Fruit fly (Drosophila melanogaster) S2 (cell line): ENCODE data around the gene isoQC.
"Not testable (repeated sequence)": the region's sequence is repeated elsewhere in the genome, so short reads cannot be mapped to it uniquely, and the experiment has no call there.

ENCODE experiments used
- CG8478 ChIP-seq: fragments of >200 bp; optimal IDR thresholded peaks from 2 replicates; lab custom pipeline; 2018
- CTCF ChIP-seq, 2 experiments: fragments of >200 bp; optimal IDR thresholded peaks; 2 replicates each; lab custom pipeline; 2018

isoQC gene

DNA sequence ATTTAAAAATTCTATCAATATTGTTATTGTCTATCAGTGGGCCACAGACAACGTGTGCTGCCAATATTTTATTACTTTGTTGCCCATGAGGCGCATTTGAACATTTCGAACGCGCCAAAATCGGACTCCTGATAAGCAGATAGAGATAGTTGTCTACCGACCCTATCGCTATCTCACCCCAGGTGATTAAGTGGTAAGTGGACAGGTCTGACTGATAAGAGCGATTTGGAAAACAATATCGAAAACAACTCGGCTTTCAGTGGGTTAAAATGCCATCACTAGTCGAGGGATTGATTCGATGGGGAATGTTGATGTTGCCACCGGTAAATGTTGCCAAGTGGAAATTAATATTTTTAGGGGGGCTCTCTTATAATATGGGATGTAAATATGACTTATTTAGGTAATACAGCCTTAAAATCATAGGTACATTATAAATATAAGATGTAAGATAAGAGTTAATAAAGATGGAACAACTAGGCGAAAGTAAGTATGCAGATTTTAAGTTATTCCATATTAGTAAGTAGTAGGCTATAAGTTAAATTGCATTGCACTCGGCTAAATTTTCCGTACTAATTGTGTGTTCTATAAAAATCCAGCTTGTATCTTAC is 17.4 kb downstream of the isoQC start, which contains the start of gene ND-39:
Gene ND-39, plus strand, starts transcription at position 558 of the 608 bp plus-strand sequence.
- TF ChIP-seq CG8478 (lab: Kevin White, UChicago) (no peak), CTCF (optimal IDR thresholded peaks at IDR 0.05; lab: Kevin White, UChicago) (no peak)

DNA sequence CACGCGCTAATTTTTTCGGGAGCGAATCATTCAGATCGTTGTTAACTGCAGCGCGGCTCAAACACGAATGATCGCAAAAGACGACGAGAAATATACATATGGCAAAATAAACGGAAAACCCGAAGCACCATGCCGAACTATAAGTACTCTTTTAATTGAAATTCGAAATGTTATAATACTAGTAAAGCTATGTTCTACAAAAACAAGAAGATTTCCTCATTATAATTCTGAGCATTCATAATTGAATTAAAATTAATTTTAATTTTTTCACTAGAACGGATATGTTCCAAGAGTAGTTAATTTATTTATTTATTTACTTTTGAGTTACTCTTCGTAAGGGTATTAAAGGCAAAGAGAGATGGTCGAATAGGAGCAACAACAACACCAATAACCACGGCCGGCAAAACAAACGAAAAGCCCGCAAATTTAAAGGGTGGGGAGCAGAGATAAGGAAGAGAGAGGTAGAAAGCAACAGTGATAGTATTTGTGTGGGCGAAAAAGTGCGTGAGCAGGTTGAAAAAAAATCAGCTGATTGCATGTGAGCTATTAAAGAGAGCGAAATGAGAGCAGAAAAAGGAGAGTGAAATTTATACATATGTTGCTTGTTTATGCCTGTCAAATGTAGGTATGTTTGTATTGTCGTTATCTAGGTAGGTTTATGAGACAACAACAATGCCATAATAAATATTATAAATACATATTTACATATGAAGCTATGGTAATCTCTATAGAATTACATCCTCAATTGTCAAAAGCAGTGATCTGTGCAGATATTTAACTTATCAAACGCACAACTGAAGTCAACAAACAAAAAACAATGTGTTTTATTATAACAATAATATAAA is 19.4 kb downstream of the isoQC start:
- TF ChIP-seq CG8478 (lab: Kevin White, UChicago) = no peak
- no peak for TF ChIP-seq CTCF (optimal IDR thresholded peaks at IDR 0.05; lab: Kevin White, UChicago)

DNA sequence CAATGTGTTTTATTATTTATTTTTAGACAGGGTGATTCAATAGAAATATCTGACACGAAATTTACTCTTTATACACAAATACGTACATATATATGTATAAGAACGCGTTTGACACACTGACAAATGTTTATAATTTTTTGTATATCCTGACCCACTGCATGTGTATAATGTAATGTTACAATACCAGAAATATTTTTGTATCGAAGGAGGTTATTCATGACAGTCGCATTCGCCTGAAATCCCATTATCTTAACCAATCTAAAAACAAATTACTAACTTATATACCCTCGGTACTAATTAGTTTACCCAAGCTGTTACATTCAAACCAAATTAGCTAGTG is 20.0 kb downstream of the isoQC start:
- TF ChIP-seq CG8478 (lab: Kevin White, UChicago) = no peak
- no peak for TF ChIP-seq CTCF (optimal IDR thresholded peaks at IDR 0.05; lab: Kevin White, UChicago)

DNA sequence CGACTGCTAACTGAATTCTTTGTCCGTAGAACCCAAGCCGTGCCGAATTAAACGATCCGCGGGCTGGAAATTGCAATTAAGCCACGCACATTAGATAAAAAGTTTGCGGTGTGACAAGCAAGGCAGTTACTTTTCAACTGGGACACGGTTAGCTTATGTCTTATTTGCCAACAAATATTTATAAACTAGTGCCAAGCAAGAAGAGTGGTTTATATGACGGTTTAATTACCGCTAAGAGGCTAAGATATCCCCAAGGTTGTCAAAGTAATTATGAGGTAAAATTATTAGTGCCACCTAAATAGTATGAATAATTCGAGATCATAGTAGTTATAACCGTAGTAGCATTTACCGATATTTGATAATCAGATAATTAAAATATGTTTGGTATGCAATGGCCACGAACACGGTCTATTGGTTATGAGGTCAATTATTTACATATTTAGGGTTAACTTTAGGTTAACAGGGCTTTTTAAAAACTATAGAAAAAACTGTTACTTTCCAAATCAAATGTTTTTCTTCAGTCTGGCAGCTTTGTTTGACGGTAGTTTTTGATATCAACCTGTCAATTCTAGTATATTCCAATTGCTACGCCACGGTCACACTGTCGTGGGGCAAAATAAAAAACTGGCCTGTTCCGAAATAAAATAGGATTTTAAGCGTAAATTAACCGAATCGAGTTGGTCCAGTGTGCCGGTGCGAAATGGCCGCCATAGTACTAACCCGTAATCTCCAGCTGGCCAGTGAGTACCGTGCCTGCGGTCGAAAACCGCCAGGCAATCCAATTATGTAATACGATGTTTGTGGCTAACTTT is 20.7 kb downstream of the isoQC start, which contains the start of gene ZnT77C:
Gene ZnT77C, minus strand, starts transcription at position 142 of the 812 bp plus-strand sequence.
- TF ChIP-seq CG8478 (lab: Kevin White, UChicago) (no peak), CTCF (optimal IDR thresholded peaks at IDR 0.05; lab: Kevin White, UChicago) (peak in 1 of 2 experiments; percentile 27)

DNA sequence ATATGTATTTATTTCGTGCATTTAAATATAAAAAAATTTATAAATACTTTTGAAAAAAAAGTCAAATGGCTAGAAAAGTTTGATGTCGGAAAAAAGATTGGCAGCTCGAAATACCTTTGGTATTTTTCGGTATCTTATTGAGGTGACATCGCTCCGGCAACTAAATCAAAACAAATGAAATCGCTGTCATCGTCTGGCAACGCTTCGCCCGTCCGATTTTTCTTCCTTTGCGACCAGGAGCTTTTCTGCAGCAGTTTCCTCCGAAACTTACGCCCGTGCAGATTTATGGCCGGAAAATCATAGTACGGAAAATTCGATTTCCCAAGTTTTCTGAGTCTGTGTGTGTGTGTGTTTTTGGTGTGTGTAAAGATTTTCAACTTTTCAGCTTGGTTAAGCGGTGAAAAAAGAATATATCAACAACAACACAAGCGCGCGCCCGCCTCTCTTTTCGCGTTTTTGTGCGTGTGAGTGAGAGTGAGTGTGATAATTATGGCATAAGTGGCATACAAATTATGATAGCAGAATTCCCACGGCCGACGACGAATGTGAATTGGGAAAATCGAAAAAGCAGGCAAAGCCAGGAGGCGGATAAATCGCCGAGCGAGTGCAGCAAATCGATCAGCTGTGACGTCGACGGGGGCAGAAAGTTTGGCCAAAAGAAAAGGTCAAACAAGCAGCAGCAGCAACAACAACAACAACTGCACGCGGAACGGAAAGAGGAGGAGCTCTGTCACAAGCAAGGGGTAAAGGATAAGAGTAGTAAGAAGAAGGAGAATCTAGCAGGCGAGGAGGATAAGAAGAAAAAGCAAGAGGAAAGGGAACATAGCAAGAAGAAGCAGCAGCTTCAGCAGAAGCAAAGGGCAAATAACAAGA is 23.1 kb downstream of the isoQC start, which contains the start of gene CG32425:
Gene CG32425, plus strand, starts transcription at position 200 of the 873 bp plus-strand sequence.
- TF ChIP-seq CG8478 (lab: Kevin White, UChicago) (no peak), CTCF (optimal IDR thresholded peaks at IDR 0.05; lab: Kevin White, UChicago) (peak; percentile 14 to 39)

DNA sequence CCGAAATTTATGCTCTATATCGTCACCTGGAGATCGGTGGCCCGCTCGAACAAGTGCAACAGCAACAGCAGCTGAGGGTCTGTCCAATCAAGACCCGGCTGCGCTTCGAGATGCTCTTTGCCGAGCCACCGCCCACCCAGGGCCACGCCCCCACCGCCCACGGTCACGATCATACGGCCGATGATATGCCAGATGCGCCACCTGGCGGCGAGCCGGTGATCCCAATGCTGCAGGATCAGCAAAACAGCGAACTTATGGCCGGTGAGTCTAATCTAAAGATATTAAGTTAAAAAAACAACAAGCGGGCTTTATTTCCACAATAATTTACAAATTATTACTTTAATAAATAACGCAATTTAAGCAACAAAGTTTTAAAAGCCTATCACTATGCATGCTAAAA is 23.9 kb downstream of the isoQC start:
- no peak for TF ChIP-seq CG8478 (lab: Kevin White, UChicago)
- TF ChIP-seq CTCF (optimal IDR thresholded peaks at IDR 0.05; lab: Kevin White, UChicago) = peak; percentile 81 to 84

DNA sequence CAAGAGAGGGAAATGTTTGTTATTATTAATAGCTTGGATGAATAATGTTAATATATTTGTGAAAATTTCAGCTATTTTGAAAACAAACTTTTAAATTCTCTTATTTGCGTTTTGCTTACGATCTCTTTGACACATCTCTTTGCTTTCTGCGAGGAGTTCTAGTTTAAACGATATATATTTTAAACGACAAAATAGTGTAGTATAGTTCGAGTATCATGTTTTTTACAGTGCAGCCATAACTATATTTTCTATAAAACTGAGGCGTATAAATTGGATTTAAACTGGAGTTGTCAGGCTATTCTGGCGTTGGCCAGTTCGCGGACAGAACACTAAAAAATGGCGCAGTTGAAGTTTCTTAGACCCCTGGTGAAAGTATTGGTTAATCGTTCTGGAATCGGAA is 25.3 kb downstream of the isoQC start, which contains the start of gene CG18281:
Gene CG18281, plus strand, starts transcription at position 301 of the 400 bp plus-strand sequence.
- not testable (repeated sequence) for TF ChIP-seq CTCF (optimal IDR thresholded peaks at IDR 0.05; lab: Kevin White, UChicago); CG8478 (lab: Kevin White, UChicago)

DNA sequence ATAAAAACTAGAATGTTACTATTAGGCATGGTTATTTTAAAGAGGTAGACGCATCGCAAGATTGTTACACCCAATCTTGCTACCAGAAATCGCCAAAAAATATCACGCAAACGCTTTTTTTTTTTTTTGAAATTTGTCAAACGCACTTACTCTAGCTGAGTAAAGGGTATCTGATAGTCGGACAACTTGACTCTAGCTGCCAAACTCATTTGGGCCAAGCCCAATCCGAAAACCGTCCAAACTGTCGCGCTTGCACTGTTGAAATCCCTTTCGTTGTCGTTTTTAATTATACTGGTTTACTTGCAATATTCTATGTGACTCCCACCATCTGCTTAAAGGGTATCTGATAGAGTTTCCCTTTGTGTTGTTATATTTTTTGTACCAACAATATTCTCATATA is 29.0 kb downstream of the isoQC start:
- no peak for TF ChIP-seq CTCF (optimal IDR thresholded peaks at IDR 0.05; lab: Kevin White, UChicago)
- TF ChIP-seq CG8478 (lab: Kevin White, UChicago) = no peak

DNA sequence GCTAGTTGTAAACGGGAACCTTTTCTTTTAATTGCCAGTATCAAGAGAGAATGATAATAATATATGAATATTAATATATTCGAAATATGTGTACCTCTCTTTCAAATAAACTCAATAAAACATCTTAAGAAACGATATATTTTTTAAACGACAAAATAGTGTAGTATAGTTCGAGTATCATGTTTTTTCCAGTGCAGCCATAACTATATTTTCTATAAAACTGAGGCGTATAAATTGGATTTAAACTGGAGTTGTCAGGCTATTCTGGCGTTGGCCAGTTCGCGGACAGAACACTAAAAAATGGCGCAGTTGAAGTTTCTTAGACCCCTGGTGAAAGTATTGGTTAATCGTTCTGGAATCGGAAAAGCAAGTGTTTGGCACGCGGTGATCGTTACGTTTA is 29.6 kb downstream of the isoQC start, which contains the start of gene CG17637:
Gene CG17637, plus strand, starts transcription at position 301 of the 400 bp plus-strand sequence.
- TF ChIP-seq CTCF (optimal IDR thresholded peaks at IDR 0.05; lab: Kevin White, UChicago); CG8478 (lab: Kevin White, UChicago): not testable (repeated sequence)

DNA sequence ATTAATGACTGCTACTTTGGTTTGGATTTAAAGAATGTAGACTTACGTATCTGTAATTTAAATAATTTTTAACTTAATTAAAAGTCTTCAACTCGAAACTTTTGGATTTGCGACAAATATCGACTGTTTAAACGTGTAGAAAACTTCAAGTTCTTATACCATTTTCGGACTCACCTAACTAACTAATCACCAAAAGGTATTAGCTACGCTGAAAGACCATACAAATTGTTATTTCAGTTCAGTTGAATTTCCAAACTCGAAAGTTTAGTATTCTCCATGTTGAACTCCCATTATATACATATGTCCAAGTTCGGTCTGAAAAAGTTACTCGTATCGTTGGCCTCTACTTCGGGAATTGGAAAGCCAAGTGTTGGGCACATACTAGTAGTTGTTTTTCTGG is 31.5 kb downstream of the isoQC start, which contains the start of gene CG5078:
Gene CG5078, plus strand, starts transcription at position 301 of the 400 bp plus-strand sequence.
- TF ChIP-seq CTCF (optimal IDR thresholded peaks at IDR 0.05; lab: Kevin White, UChicago) (no peak), CG8478 (lab: Kevin White, UChicago) (no peak)

DNA sequence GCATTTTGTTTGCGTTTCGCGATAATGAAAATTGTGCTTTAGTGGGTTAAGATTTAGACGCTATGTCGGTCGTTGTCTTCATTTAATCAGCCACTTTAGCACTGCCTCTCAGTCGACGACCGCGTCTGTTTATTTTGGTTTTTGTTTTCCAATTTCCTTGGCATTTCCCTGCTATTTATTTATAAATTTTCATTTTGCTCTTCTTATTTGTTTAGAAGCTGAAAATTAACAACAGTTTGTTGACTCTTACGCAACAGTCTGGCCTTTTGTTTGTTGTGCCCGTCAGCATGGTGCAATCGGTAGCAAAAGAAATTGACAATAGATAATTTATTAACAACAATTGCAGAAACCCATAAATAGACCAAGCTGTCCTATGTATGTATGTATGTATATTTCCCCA is 33.3 kb downstream of the isoQC start:
- TF ChIP-seq CG8478 (lab: Kevin White, UChicago) (no peak), CTCF (optimal IDR thresholded peaks at IDR 0.05; lab: Kevin White, UChicago) (no peak)

DNA sequence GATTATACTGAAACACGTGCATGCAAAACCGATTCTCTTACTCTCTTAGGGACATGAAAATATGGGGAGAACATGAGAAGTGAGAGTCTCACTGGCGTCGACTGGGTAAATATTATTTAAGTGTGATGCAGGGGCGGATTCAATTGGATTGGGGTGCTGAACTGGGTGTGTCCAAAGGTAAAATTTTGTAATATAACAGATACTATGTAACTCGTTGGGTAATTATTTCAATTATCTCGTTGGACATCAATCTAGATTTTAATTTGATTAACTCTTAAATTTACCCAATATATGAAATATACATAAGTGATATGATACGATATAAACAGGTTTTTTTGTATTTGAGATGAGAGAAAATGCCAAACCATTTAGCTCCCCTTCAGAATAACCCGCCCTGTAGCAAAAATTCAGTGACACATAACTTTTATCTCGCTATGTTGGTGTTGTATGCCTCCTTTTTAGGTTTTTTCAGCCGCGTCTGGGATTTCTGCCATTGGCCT is 33.9 kb downstream of the isoQC start:
- TF ChIP-seq CTCF (optimal IDR thresholded peaks at IDR 0.05; lab: Kevin White, UChicago) (no peak), CG8478 (lab: Kevin White, UChicago) (no peak)
